Worm (Caenorhabditis elegans): ENCODE data around the gene nmr-2.

Gene nmr-2

DNA sequence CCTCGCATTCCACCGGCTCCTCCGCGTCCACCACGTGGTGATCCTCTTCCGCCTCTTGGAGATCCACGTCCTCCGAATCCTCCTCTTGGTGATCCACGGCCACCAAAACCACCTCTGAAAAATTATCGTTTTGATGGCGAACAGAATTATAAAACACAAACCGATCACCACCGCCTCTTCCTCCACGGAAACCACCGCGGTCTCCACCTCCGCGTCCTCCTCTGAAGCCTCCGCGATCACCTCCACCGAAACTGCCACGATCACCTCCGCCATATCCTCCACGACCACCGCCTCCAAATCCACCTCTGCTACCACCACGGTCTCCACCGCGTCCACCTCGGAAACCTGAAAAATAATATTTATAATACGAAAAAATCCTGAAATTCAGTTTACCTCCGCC, 9.9 kb downstream of the nmr-2 start:
- TF ChIP-seq sptf-1 (tag; optimal IDR thresholded peaks at IDR 0.05) (no peak), drap-1 (GFP tag; optimal IDR thresholded peaks at IDR 0.05) (peak; percentile 6), ceh-43 (GFP tag; optimal IDR thresholded peaks at IDR 0.05) (no peak), sem-2 (GFP tag; optimal IDR thresholded peaks at IDR 0.05) (no peak), lsy-2 (tag; optimal IDR thresholded peaks at IDR 0.05) (no peak)

ce11 chrV:15000055-15000704, 11.3 kb downstream of the nmr-2 start, which contains the start of gene rps-16:
TSS of gene rps-16 (minus strand) at chrV:15000541.
- TF ChIP-seq nhr-237 (tag; optimal IDR thresholded peaks at IDR 0.05) (no peak), snpc-4 (tag; optimal IDR thresholded peaks at IDR 0.05) (no peak), mab-5 (tag; optimal IDR thresholded peaks at IDR 0.05) (no peak), nhr-2 (tag; optimal IDR thresholded peaks at IDR 0.05) (no peak), lsy-2 (tag; optimal IDR thresholded peaks at IDR 0.05) (no peak), unc-62 (GFP tag; optimal IDR thresholded peaks at IDR 0.05) (no peak), unc-120 (tag; optimal IDR thresholded peaks at IDR 0.05; ENCODE audit: poor library complexity, severe bottlenecking) (no peak), ceh-39 (tag; optimal IDR thresholded peaks at IDR 0.05) (no peak), drap-1 (GFP tag; optimal IDR thresholded peaks at IDR 0.05) (no peak)

ce11 chrV:14999485-15000023, 11.9 kb downstream of the nmr-2 start, which contains the start of gene T01C3.11:
TSS of gene T01C3.11 (plus strand) at chrV:14999535.
- TF ChIP-seq unc-120 (tag; optimal IDR thresholded peaks at IDR 0.05; ENCODE audit: poor library complexity, severe bottlenecking) (no peak), drap-1 (GFP tag; optimal IDR thresholded peaks at IDR 0.05) (no peak), M03D4.4 (tag; optimal IDR thresholded peaks at IDR 0.05) (no peak), ces-1 (GFP tag; optimal IDR thresholded peaks at IDR 0.05) (no peak), nhr-237 (tag; optimal IDR thresholded peaks at IDR 0.05) (no peak), bed-3 (GFP tag; optimal IDR thresholded peaks at IDR 0.05) (no peak), ceh-83 (GFP tag; optimal IDR thresholded peaks at IDR 0.05) (no peak), nhr-28 (tag; optimal IDR thresholded peaks at IDR 0.05) (no peak), lin-32 (GFP tag; optimal IDR thresholded peaks at IDR 0.05) (no peak), unc-39 (tag; optimal IDR thresholded peaks at IDR 0.05) (no peak)

ce11 chrV:14996236-14996635, 15.2 kb downstream of the nmr-2 start, which contains the start of gene irld-14:
TSS of gene irld-14 (plus strand) at chrV:14996536.
- no peak for TF ChIP-seq nhr-237 (tag; optimal IDR thresholded peaks at IDR 0.05)
- TF ChIP-seq flh-1 (GFP tag; optimal IDR thresholded peaks at IDR 0.05), result no peak
- no peak for TF ChIP-seq nhr-12 (tag; optimal IDR thresholded peaks at IDR 0.05)
- TF ChIP-seq nhr-28 (tag; optimal IDR thresholded peaks at IDR 0.05), result no peak
- no peak for TF ChIP-seq zip-8 (tag; optimal IDR thresholded peaks at IDR 0.05)
- TF ChIP-seq mep-1 (tag; optimal IDR thresholded peaks at IDR 0.05), result no peak
- no peak for TF ChIP-seq nhr-76 (tag; optimal IDR thresholded peaks at IDR 0.05)
- TF ChIP-seq hlh-1 (tag; optimal IDR thresholded peaks at IDR 0.05), result no peak
- no peak for TF ChIP-seq elt-3 (tag; optimal IDR thresholded peaks at IDR 0.05)
- no peak for TF ChIP-seq unc-62 (GFP tag; optimal IDR thresholded peaks at IDR 0.05)
- TF ChIP-seq nhr-2 (tag; optimal IDR thresholded peaks at IDR 0.05), result no peak
- no peak for TF ChIP-seq ceh-83 (GFP tag; optimal IDR thresholded peaks at IDR 0.05)
- no peak for TF ChIP-seq lsy-2 (tag; optimal IDR thresholded peaks at IDR 0.05)
- TF ChIP-seq ztf-11 (tag; optimal IDR thresholded peaks at IDR 0.05), result no peak
- no peak for TF ChIP-seq blmp-1 (tag; optimal IDR thresholded peaks at IDR 0.05)
- no peak for TF ChIP-seq ceh-39 (tag; optimal IDR thresholded peaks at IDR 0.05)
- TF ChIP-seq cnd-1 (tag; optimal IDR thresholded peaks at IDR 0.05), result no peak

DNA sequence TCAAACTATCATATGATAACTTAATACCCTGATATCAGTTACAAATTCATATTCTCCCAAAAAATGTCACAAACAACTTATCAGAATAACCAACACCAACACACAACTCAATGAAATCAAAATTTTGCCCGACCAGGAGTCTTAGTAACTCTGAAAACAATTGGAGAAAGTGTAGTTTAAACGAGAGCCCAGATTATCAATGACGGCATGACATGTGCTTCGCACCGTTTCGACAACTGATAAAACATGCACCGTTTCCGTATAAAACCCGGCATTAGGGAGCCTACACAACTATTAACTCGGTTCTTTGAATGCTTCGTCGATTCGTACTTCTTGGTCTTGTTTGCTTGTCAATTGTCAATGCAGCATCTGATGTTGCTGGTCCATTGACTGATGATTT, 17.8 kb downstream of the nmr-2 start, which contains the start of gene fil-1:
fil-1 (plus strand) TSS at position 219 of the 400 bp plus-strand sequence.
- TF ChIP-seq lin-32 (GFP tag; optimal IDR thresholded peaks at IDR 0.05) (no peak), drap-1 (GFP tag; optimal IDR thresholded peaks at IDR 0.05) (no peak), tbx-8 (GFP tag; optimal IDR thresholded peaks at IDR 0.05) (no peak), sptf-1 (tag; optimal IDR thresholded peaks at IDR 0.05) (no peak), snpc-4 (tag; optimal IDR thresholded peaks at IDR 0.05) (no peak), nhr-2 (tag; optimal IDR thresholded peaks at IDR 0.05) (no peak), nhr-76 (tag; optimal IDR thresholded peaks at IDR 0.05) (no peak), elt-1 (tag; optimal IDR thresholded peaks at IDR 0.05; ENCODE audit: borderline replicate concordance, insufficient read depth) (no peak), blmp-1 (tag; optimal IDR thresholded peaks at IDR 0.05) (no peak), ham-2 (GFP tag; optimal IDR thresholded peaks at IDR 0.05) (no peak), sem-2 (GFP tag; optimal IDR thresholded peaks at IDR 0.05) (no peak), unc-120 (tag; optimal IDR thresholded peaks at IDR 0.05; ENCODE audit: poor library complexity, severe bottlenecking) (no peak), pha-4 (tag; optimal IDR thresholded peaks at IDR 0.05) (no peak), lin-13 (tag; optimal IDR thresholded peaks at IDR 0.05) (no peak), bed-3 (GFP tag; optimal IDR thresholded peaks at IDR 0.05) (no peak)

Measured in whole organism, mixed stage, embryonic.